Worm (Caenorhabditis elegans): ENCODE results near the gene F15G9.6.

The F15G9.6 gene

DNA sequence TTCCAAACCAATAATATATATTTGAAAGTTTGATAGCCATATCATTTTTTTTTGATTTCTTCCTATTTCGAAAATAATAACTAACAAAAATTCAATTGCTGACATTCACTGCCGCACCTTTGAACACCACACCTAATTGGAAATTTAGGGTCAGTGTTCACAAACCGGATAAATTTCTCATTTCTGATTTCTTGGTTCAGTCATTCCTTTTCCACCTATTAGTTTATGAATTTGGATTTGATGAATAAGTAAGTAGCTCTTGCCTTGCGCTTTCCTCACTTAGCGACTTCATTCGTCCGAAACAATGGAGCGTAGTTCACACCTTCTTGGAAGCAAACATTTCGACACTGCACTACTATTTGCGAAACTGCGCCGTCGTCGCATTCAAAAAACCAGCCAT, 3.5 kb upstream of the F15G9.6 start, which contains the start of gene F15G9.1:
TSS of gene F15G9.1 (plus strand) at position 301 of the 400 bp plus-strand sequence.
- TF ChIP-seq ztf-6 (GFP tag; IDR thresholded peaks at IDR 0.05): no peak
- no peak for TF ChIP-seq Y67H2A.10 (GFP tag; conservative IDR thresholded peaks at IDR 0.05)
- no peak for TF ChIP-seq mxl-1 (tag; optimal IDR thresholded peaks at IDR 0.05)
- TF ChIP-seq chd-7 (tag; optimal IDR thresholded peaks at IDR 0.05): no peak
- TF ChIP-seq F57C9.4 (tag; optimal IDR thresholded peaks at IDR 0.05): no peak
- no peak for TF ChIP-seq ccch-3 (GFP tag; optimal IDR thresholded peaks at IDR 0.05)
- TF ChIP-seq ZK185.1 (tag; optimal IDR thresholded peaks at IDR 0.05; ENCODE audit: poor library complexity, severe bottlenecking): no peak

DNA sequence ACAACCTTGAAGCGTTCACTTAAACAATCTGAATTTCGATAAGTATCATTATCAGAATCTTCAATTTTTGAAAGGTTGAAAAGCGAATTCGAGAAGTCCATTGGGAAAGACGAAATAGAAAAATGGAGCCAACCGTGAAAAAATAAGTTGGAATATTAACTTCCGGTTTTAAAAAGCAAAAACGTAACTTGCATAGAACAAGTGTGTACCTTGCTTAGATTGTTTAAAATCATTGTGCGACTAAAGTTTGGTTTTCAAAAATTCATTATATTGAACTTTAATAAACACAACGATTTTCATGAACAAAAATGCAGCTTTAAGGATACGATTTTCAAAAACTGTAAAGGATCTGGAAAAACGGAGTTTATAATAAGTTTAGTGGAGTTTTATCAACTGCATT, 4.1 kb downstream of the F15G9.6 start, which contains the start of gene F15G9.2:
TSS of gene F15G9.2 (minus strand) at position 101 of the 400 bp plus-strand sequence.
- no peak for TF ChIP-seq snpc-3.4 (tag; optimal IDR thresholded peaks at IDR 0.05)
- no peak for TF ChIP-seq sea-2 (GFP tag; IDR thresholded peaks at IDR 0.05)
- TF ChIP-seq F52B5.7 (tag; optimal IDR thresholded peaks at IDR 0.05): no peak
- no peak for TF ChIP-seq dpff-1 (tag; optimal IDR thresholded peaks at IDR 0.05)
- TF ChIP-seq xnd-1 (tag; optimal IDR thresholded peaks at IDR 0.05): no peak
- no peak for TF ChIP-seq madf-10 (tag; optimal IDR thresholded peaks at IDR 0.05)
- TF ChIP-seq tbx-9 (tag; optimal IDR thresholded peaks at IDR 0.05; ENCODE audit: borderline replicate concordance): no peak
- no peak for TF ChIP-seq nhr-179 (tag; optimal IDR thresholded peaks at IDR 0.05)
- TF ChIP-seq Y53F4B.3 (GFP tag; IDR thresholded peaks at IDR 0.05): no peak
- TF ChIP-seq rec-8 (tag; optimal IDR thresholded peaks at IDR 0.05): no peak
- no peak for TF ChIP-seq F57C9.4 (tag; optimal IDR thresholded peaks at IDR 0.05)
- no peak for TF ChIP-seq zfh-2 (GFP tag; conservative IDR thresholded peaks at IDR 0.05)
- TF ChIP-seq ceh-27 (GFP tag; optimal IDR thresholded peaks at IDR 0.05): no peak

DNA sequence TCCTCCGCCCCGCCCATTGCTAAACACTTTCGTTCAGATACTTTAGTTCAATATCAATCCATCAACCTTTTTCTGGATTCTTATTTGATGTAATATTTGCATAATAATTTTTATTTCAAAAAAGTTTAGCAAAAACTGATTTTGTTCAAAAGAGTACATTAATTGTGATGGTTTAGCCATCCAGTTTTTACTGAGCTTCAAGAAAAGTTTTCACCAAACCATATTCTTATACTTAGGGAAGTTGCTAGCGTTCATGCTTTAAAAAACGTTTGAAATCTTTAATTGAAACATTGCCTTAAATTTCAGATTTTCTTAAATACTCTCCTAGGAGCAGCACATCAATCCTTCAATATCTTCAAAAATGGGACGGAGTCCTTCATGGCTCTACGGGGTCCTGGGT, 7.7 kb downstream of the F15G9.6 start, which contains the start of gene him-4:
TSS of gene him-4 (plus strand) at position 301 of the 400 bp plus-strand sequence.
- no peak for TF ChIP-seq B0261.1 (tag; optimal IDR thresholded peaks at IDR 0.05)

DNA sequence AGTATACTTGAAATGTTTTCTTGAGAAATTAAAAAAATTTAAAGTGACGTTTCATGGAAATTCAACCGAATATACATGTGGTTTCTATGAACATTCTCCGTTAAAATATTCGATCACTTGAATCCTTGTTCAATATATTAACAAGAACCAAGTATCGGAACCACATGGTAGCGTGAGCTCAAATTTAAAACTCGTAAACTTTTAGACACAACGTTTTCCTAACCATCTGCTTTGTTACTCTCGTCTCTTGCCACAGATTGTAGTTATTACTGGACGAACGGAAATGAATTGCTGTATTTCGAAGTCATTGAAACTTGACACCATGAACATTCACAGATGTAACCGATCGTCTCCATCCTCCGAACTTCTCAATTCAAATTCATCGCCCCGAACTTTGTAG, 9.5 kb downstream of the F15G9.6 start:
- TF ChIP-seq ama-1 (optimal IDR thresholded peaks at IDR 0.05) (no peak), ama-1 (GFP tag; optimal IDR thresholded peaks at IDR 0.05) (no peak), rpc-1 (optimal IDR thresholded peaks at IDR 0.05) (no peak), rpc-1 (tag; optimal IDR thresholded peaks at IDR 0.05) (no peak), ztf-26 (tag; optimal IDR thresholded peaks at IDR 0.05) (no peak), F39B2.1 (GFP tag; IDR thresholded peaks at IDR 0.05) (no peak)

DNA sequence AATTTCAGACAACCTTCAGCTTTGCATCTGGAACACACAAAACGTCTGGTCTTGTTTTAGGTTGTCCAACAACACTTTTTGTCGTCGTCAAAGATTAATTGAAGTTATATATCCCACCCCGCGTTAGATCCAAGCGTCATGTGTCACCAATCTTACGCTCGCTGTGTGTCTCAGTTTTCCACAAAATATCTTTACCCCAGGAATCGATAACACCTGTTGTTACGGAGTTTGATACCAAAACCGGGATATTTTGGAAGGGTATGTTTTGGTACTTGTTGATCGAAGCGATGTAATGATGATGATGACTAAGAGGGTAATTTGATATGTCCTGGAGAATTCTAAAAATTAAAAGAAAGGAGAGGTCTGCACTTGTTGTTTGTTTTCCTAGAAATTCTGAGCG, 25.9 kb downstream of the F15G9.6 start:
- TF ChIP-seq nfya-2 (GFP tag; IDR thresholded peaks at IDR 0.05) (no peak), D2030.7 (GFP tag; IDR thresholded peaks at IDR 0.05) (no peak), T07F8.4 (tag; optimal IDR thresholded peaks at IDR 0.05) (no peak), nhr-90 (tag; optimal IDR thresholded peaks at IDR 0.05) (no peak), ztf-28 (GFP tag; IDR thresholded peaks at IDR 0.05) (no peak), Y56A3A.18 (GFP tag; IDR thresholded peaks at IDR 0.05) (no peak), hlh-12 (tag; optimal IDR thresholded peaks at IDR 0.05) (no peak), sptf-2 (GFP tag; optimal IDR thresholded peaks at IDR 0.05) (no peak), unc-130 (GFP tag; optimal IDR thresholded peaks at IDR 0.05) (no peak), F37B4.10 (GFP tag; IDR thresholded peaks at IDR 0.05) (no peak), F55B11.4 (tag; optimal IDR thresholded peaks at IDR 0.05; ENCODE audit: borderline replicate concordance, insufficient read depth) (no peak), efl-1 (GFP tag; optimal IDR thresholded peaks at IDR 0.05) (no peak), ceh-58 (GFP tag; IDR thresholded peaks at IDR 0.05) (no peak), dpl-1 (GFP tag; optimal IDR thresholded peaks at IDR 0.05) (no peak), madf-10 (tag; optimal IDR thresholded peaks at IDR 0.05) (no peak)

All from whole organism, young adult.